Worm (Caenorhabditis elegans): Measurements from ENCODE around the gene ints-6.

ints-6 gene

ce11 chrIV:8737354-8737753 lies 45.8 kb downstream of the ints-6 start:
- TF ChIP-seq med-1 (GFP tag; optimal IDR thresholded peaks at IDR 0.05; ENCODE audit: insufficient read depth) (no peak), cog-1 (tag; optimal IDR thresholded peaks at IDR 0.05) (no peak), ztf-23 (GFP tag; IDR thresholded peaks at IDR 0.05) (no peak), flt-1 (GFP tag; IDR thresholded peaks at IDR 0.05) (no peak), tab-1 (GFP tag; IDR thresholded peaks at IDR 0.05) (no peak), klf-2 (GFP tag; conservative IDR thresholded peaks at IDR 0.05) (no peak), ztf-29 (GFP tag; IDR thresholded peaks at IDR 0.05) (no peak), T22C8.4 (GFP tag; IDR thresholded peaks at IDR 0.05) (no peak)

- TF ChIP-seq cog-1 (tag; optimal IDR thresholded peaks at IDR 0.05): no peak
- TF ChIP-seq T22C8.4 (GFP tag; IDR thresholded peaks at IDR 0.05): no peak
- TF ChIP-seq klf-2 (GFP tag; conservative IDR thresholded peaks at IDR 0.05): no peak
- no peak for TF ChIP-seq ztf-29 (GFP tag; IDR thresholded peaks at IDR 0.05)
- no peak for TF ChIP-seq ztf-23 (GFP tag; IDR thresholded peaks at IDR 0.05)
- no peak for TF ChIP-seq ref-1 (GFP tag; conservative IDR thresholded peaks at IDR 0.05)
- no peak for TF ChIP-seq med-1 (GFP tag; optimal IDR thresholded peaks at IDR 0.05; ENCODE audit: insufficient read depth)
- no peak for TF ChIP-seq flt-1 (GFP tag; IDR thresholded peaks at IDR 0.05)
- TF ChIP-seq tab-1 (GFP tag; IDR thresholded peaks at IDR 0.05): no peak
These were observed 46.2 kb downstream of the ints-6 start, which contains the start of gene F21D5.4 for ce11 chrIV:8737787-8738186. Gene F21D5.4 (plus strand): TSS chrIV:8738087.

- no peak for TF ChIP-seq tab-1 (GFP tag; IDR thresholded peaks at IDR 0.05)
- no peak for TF ChIP-seq flt-1 (GFP tag; IDR thresholded peaks at IDR 0.05)
- TF ChIP-seq ztf-29 (GFP tag; IDR thresholded peaks at IDR 0.05): no peak
- TF ChIP-seq T22C8.4 (GFP tag; IDR thresholded peaks at IDR 0.05): no peak
These were observed 47.7 kb downstream of the ints-6 start, which contains the start of gene F21D5.5 for ce11 chrIV:8739294-8739693. Gene F21D5.5 (minus strand): TSS chrIV:8739394.

- TF ChIP-seq klf-2 (GFP tag; conservative IDR thresholded peaks at IDR 0.05): no peak
- TF ChIP-seq tab-1 (GFP tag; IDR thresholded peaks at IDR 0.05): no peak
- TF ChIP-seq cog-1 (tag; optimal IDR thresholded peaks at IDR 0.05): no peak
- no peak for TF ChIP-seq T22C8.4 (GFP tag; IDR thresholded peaks at IDR 0.05)
- TF ChIP-seq ref-1 (GFP tag; conservative IDR thresholded peaks at IDR 0.05): no peak
- no peak for TF ChIP-seq ztf-29 (GFP tag; IDR thresholded peaks at IDR 0.05)
- no peak for TF ChIP-seq flt-1 (GFP tag; IDR thresholded peaks at IDR 0.05)
These were observed 48.4 kb downstream of the ints-6 start, which contains the start of gene mrps-33 for ce11 chrIV:8739926-8740325. Gene mrps-33 (minus strand): TSS chrIV:8740026.

ce11 chrIV:8740952-8741438 lies 49.5 kb downstream of the ints-6 start, which contains the start of gene F21D5.6:
Gene F21D5.6 (minus strand): TSS chrIV:8741388.
- no peak for TF ChIP-seq ref-1 (GFP tag; conservative IDR thresholded peaks at IDR 0.05)
- no peak for TF ChIP-seq T22C8.4 (GFP tag; IDR thresholded peaks at IDR 0.05)
- TF ChIP-seq tab-1 (GFP tag; IDR thresholded peaks at IDR 0.05): no peak
- TF ChIP-seq ztf-23 (GFP tag; IDR thresholded peaks at IDR 0.05): no peak
- 0 out of 2 replicates have a peak, but pooled peaks have one; percentile 33 for TF ChIP-seq flt-1 (GFP tag; IDR thresholded peaks at IDR 0.05)
- no peak for TF ChIP-seq ztf-29 (GFP tag; IDR thresholded peaks at IDR 0.05)
- TF ChIP-seq cog-1 (tag; optimal IDR thresholded peaks at IDR 0.05): no peak

- 0 out of 2 replicates have a peak, but pooled peaks have one; percentile 34 for TF ChIP-seq T22C8.4 (GFP tag; IDR thresholded peaks at IDR 0.05)
- TF ChIP-seq tab-1 (GFP tag; IDR thresholded peaks at IDR 0.05): no peak
These were observed 52.2 kb downstream of the ints-6 start, which contains the start of gene F21D5.7 for ce11 chrIV:8743654-8744332. Gene F21D5.7 (minus strand): TSS chrIV:8743704.

ce11 chrIV:8745591-8746302 lies 54.2 kb downstream of the ints-6 start, which contains the start of the genes F20C5.7 and parg-1:
Gene F20C5.7 (minus strand): TSS chrIV:8745691.
Gene parg-1 (plus strand): TSS chrIV:8746252.
- TF ChIP-seq klf-2 (GFP tag; conservative IDR thresholded peaks at IDR 0.05) (no peak), ref-1 (GFP tag; conservative IDR thresholded peaks at IDR 0.05) (no peak), tab-1 (GFP tag; IDR thresholded peaks at IDR 0.05) (no peak), flt-1 (GFP tag; IDR thresholded peaks at IDR 0.05) (no peak), ztf-29 (GFP tag; IDR thresholded peaks at IDR 0.05) (no peak), cog-1 (tag; optimal IDR thresholded peaks at IDR 0.05) (no peak), T22C8.4 (GFP tag; IDR thresholded peaks at IDR 0.05) (no peak), med-1 (GFP tag; optimal IDR thresholded peaks at IDR 0.05; ENCODE audit: insufficient read depth) (no peak), ztf-23 (GFP tag; IDR thresholded peaks at IDR 0.05) (no peak)

Data from whole organism, midembryonic.